Worm (Caenorhabditis elegans): ENCODE results near the gene dsc-1.
A peak's percentile ranks its signal among the peaks of the same experiment; 100 is the strongest.

dsc-1 gene

DNA sequence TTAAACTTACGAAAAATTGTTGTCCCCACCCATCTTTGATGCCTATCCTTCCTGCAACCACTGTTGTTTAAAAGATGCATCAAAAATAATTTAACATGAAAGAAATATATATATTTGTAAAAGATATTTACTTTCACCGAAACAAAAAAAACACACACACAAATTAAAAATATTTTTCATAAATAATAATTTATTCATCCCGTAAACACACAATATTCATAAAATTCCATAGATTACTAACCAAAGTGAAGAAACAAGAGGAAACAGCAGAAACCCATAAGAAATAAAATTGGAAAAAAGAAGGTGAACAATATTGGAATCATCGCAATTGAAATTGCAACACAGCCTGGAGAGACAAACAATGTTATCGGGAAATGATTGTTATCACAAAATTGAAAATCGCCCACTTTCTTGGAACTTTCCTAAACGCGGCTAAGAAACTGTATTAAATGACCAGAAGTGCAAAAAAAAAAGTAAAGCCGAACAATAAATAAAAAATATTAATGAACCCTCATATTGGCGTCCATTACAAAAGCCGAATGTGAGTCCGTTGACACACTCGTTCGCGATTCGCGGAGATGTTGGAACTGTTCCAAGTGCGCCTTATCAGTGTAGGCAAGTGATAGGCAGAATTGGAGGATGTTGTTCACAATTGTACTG lies 30.6 kb downstream of the dsc-1 start, which contains the start of gene slc-25A18.1:
slc-25A18.1 (minus strand) TSS at position 51 of the 660 bp plus-strand sequence.
- TF ChIP-seq ztf-23 (GFP tag; IDR thresholded peaks at IDR 0.05), result no peak

DNA sequence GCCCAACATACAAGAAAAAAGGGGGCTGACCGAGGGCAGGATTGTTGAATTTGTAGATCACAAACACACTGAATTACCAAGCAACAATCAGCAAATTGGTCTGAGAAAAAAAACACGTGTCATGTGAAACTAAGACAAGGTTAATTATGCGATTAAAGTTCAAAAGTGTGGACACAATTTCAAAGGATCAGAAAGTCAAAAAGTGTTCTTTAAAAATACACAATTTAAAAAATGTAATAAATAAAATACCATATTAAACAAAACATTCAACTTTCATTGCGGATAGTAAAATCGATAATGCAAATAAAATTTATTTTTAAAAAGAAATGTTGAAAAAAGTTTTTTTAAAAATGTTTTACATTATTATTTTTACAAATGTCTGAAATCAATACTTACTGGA lies 35.5 kb downstream of the dsc-1 start, which contains the start of gene cutl-3:
cutl-3 (minus strand) TSS at position 101 of the 400 bp plus-strand sequence.
- TF ChIP-seq cog-1 (tag; optimal IDR thresholded peaks at IDR 0.05), result no peak
- no peak for TF ChIP-seq T22C8.4 (GFP tag; IDR thresholded peaks at IDR 0.05)
- TF ChIP-seq ztf-29 (GFP tag; IDR thresholded peaks at IDR 0.05), result no peak
- no peak for TF ChIP-seq flt-1 (GFP tag; IDR thresholded peaks at IDR 0.05)
- TF ChIP-seq ztf-23 (GFP tag; IDR thresholded peaks at IDR 0.05), result no peak

DNA sequence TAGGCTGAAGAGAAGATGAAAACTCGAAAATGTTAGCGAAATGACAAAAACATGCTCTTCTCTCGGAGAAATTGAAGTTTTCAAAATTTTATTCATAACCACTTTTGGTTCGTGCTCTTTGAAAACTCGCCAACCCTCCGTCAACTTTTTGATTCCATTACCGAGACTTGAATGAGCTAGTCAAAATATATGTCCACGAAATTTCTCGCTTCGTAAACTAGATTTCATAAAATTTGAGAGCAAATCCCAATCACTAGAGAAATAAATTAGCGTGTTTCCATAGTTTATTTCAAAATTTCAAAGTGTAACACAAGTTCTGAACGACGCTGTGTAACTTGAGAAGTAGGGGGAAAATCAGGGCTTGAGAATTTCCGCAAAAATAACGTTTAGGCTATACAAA lies 40.9 kb downstream of the dsc-1 start:
- TF ChIP-seq klf-2 (GFP tag; conservative IDR thresholded peaks at IDR 0.05) (no peak), cog-1 (tag; optimal IDR thresholded peaks at IDR 0.05) (no peak), ref-1 (GFP tag; conservative IDR thresholded peaks at IDR 0.05) (no peak), flt-1 (GFP tag; IDR thresholded peaks at IDR 0.05) (no peak), med-1 (GFP tag; optimal IDR thresholded peaks at IDR 0.05; ENCODE audit: insufficient read depth) (no peak), ztf-23 (GFP tag; IDR thresholded peaks at IDR 0.05) (no peak), tab-1 (GFP tag; IDR thresholded peaks at IDR 0.05) (no peak)

DNA sequence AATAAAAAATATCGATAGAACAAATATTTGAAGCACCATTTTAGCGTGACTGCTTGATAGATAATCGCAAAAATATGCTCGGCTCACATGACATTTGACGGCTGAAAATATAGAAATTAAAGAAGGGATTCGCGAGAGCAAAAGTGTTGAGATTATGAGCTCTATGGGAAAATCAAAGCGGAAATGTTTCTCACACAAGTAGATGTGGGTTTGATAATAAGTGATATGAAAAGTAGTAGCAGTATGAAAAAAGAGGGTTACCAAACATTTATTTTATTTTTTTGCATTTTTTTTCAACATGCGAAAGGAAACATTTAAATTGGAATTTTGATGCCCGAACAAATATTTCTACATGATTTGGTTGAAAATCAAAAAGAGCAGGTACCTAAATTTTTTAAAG lies 43.4 kb downstream of the dsc-1 start, which contains the start of gene iglr-1:
iglr-1 (minus strand) TSS at position 101 of the 400 bp plus-strand sequence.
- TF ChIP-seq ztf-29 (GFP tag; IDR thresholded peaks at IDR 0.05) (no peak), med-1 (GFP tag; optimal IDR thresholded peaks at IDR 0.05; ENCODE audit: insufficient read depth) (no peak), T22C8.4 (GFP tag; IDR thresholded peaks at IDR 0.05) (no peak), ref-1 (GFP tag; conservative IDR thresholded peaks at IDR 0.05) (no peak), flt-1 (GFP tag; IDR thresholded peaks at IDR 0.05) (no peak), ztf-23 (GFP tag; IDR thresholded peaks at IDR 0.05) (no peak), klf-2 (GFP tag; conservative IDR thresholded peaks at IDR 0.05) (no peak), cog-1 (tag; optimal IDR thresholded peaks at IDR 0.05) (no peak), tab-1 (GFP tag; IDR thresholded peaks at IDR 0.05) (no peak)

DNA sequence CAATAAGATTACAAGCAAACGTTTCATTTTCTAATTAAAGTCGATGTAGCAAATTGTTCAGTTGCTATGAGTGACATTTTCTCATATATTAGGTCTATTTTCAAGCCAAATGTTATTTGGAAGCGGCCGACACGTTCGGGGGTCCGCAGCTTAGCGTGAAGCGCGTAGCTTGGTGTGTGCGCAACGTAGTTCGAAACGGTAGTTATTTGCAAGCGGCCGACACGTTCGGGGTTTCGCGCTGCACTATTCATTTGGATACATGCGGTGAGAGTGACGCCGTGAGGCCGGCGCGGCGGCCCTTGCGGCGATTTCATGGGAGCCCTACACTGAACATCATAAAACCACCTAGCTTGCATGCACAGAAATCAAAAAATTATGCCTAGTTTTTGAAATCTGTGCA lies 46.5 kb downstream of the dsc-1 start:
- no peak for TF ChIP-seq klf-2 (GFP tag; conservative IDR thresholded peaks at IDR 0.05)
- TF ChIP-seq ztf-23 (GFP tag; IDR thresholded peaks at IDR 0.05), result no peak
- TF ChIP-seq flt-1 (GFP tag; IDR thresholded peaks at IDR 0.05), result no peak
- TF ChIP-seq med-1 (GFP tag; optimal IDR thresholded peaks at IDR 0.05; ENCODE audit: insufficient read depth), result no peak
- no peak for TF ChIP-seq ztf-29 (GFP tag; IDR thresholded peaks at IDR 0.05)
- TF ChIP-seq T22C8.4 (GFP tag; IDR thresholded peaks at IDR 0.05), result no peak
- TF ChIP-seq ref-1 (GFP tag; conservative IDR thresholded peaks at IDR 0.05), result no peak
- no peak for TF ChIP-seq cog-1 (tag; optimal IDR thresholded peaks at IDR 0.05)
- no peak for TF ChIP-seq tab-1 (GFP tag; IDR thresholded peaks at IDR 0.05)

DNA sequence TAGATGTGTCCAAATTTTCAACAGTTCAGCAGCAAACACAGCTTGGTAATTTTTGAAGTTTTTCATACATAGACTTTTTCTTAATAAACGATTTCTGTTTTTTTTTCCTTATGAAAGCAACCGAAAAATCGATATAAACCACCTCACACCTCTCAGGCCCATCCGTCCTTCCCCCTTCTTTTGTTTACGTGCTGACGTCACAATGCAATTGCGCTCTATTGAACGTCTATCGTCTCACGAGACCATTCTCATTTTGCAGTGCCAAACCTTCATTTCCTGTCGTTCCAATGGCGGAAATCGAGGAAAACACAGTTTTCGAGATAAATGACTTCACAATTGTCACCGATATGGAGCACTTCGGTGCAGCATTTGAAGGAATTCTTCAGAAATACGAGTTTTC lies 51.4 kb downstream of the dsc-1 start, which contains the start of gene rbg-1:
rbg-1 (plus strand) TSS at position 260 of the 400 bp plus-strand sequence.
- peak; percentile 75 for TF ChIP-seq T22C8.4 (GFP tag; IDR thresholded peaks at IDR 0.05)
- TF ChIP-seq flt-1 (GFP tag; IDR thresholded peaks at IDR 0.05), result peak; percentile 25; the same call in 1 of the 2 replicates
- no peak for TF ChIP-seq klf-2 (GFP tag; conservative IDR thresholded peaks at IDR 0.05)
- no peak for TF ChIP-seq cog-1 (tag; optimal IDR thresholded peaks at IDR 0.05)
- no peak for TF ChIP-seq ref-1 (GFP tag; conservative IDR thresholded peaks at IDR 0.05)
- TF ChIP-seq tab-1 (GFP tag; IDR thresholded peaks at IDR 0.05), result no peak
- TF ChIP-seq ztf-23 (GFP tag; IDR thresholded peaks at IDR 0.05), result no peak
- TF ChIP-seq ztf-29 (GFP tag; IDR thresholded peaks at IDR 0.05), result no peak
- TF ChIP-seq med-1 (GFP tag; optimal IDR thresholded peaks at IDR 0.05; ENCODE audit: insufficient read depth), result no peak

DNA sequence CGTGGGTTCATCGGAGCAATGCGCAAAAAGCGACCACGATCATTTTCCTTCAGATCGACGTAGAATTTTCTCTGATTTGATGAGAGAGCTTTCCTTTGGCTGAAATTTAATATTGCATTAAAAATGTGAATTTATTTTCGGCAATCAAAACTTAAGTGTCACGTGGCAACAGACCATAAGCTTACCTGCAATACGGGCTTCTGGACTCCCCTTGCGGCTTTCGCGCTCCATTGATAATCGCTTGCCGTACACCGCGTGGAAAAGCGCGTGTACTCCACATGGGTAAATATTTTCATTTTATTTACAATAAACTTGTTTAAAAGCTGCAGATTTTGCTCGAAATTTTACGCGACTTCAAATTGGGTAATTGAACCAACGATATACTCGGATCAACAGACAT lies 52.1 kb downstream of the dsc-1 start, which contains the start of gene plp-2:
plp-2 (minus strand) TSS at position 280 of the 400 bp plus-strand sequence.
- TF ChIP-seq cog-1 (tag; optimal IDR thresholded peaks at IDR 0.05) (no peak), ztf-23 (GFP tag; IDR thresholded peaks at IDR 0.05) (no peak)

All from whole organism, midembryonic.